Worm (Caenorhabditis elegans) whole organism, L1 larva: ENCODE results near the gene mlc-5.

ENCODE experiments used
- aha-1 ChIP-seq: fragments of 150-350 bp; optimal IDR thresholded peaks from 2 replicates; lab custom pipeline; 2014; ENCODE audit warnings: missing biosample characterization, missing genetic modification characterization
- ceh-88 ChIP-seq: fragments of 200-800 bp; sonication (Bioruptor generic); IDR thresholded peaks from 2 replicates; pipeline ENCODE4 v1.3.6; 2022; ENCODE audit warnings: missing genetic modification characterization, missing compliant biosample characterization
- lin-39 ChIP-seq: fragments of 150-350 bp; optimal IDR thresholded peaks from 2 replicates; lab custom pipeline; 2014; ENCODE audit warnings: missing biosample characterization, missing genetic modification reagents, missing genetic modification characterization
- nhr-237 ChIP-seq: fragments of 150-350 bp; optimal IDR thresholded peaks from 2 replicates; lab custom pipeline; 2014; ENCODE audit warnings: missing biosample characterization, missing genetic modification characterization
- nhr-76 ChIP-seq: sonication (generic microtip); optimal IDR thresholded peaks from 2 replicates; lab custom pipeline; 2017; ENCODE audit warnings: missing biosample characterization, missing genetic modification characterization
- snpc-4 ChIP-seq: fragments of 150-350 bp; optimal IDR thresholded peaks from 2 replicates; lab custom pipeline; 2014; ENCODE audit warnings: missing biosample characterization, missing genetic modification characterization
- swsn-7 ChIP-seq: sonication (generic microtip); optimal IDR thresholded peaks from 2 replicates; lab custom pipeline; 2016; ENCODE audit warnings: missing genetic modification characterization, missing compliant biosample characterization
- unc-86 ChIP-seq: sonication (generic microtip); optimal IDR thresholded peaks from 2 replicates; lab custom pipeline; 2016; ENCODE audit warnings: missing genetic modification characterization, missing compliant biosample characterization
- ztf-11 ChIP-seq, 2 experiments: sonication (generic microtip); optimal IDR thresholded peaks; 2 replicates each; lab custom pipeline; 2016 to 2017; ENCODE audit warnings: missing genetic modification characterization in 2 of 2, missing biosample characterization in 1 of 2, missing compliant biosample characterization in 1 of 2

DNA sequence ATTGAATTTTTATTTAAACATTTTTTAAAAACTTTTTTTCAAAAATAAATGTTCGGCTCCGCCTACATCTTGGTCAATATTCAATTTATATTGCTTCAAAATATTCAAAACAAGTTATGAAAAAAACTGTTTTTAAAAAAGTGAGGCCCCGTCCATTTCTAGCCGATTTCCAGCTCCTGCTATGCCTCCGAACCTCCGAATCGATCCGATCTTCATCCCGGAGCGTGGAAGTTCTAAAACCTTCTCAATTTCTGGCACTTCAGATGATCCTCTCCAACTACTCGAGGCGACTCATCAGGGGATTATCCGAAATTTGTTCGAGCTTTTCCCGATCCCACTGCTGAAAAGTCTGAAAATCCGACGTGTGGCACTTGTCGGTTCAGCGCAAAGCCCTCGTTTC is 8.9 kb upstream of the mlc-5 start:
- TF ChIP-seq lin-39 (tag; lab: Kevin White, UChicago) (no peak), nhr-76 (tag; lab: Kevin White, UChicago) (no peak), ceh-88 (GFP tag; lab: Robert Waterston, UW) (no peak), ztf-11 (tag; optimal IDR thresholded peaks at IDR 0.05; lab: Kevin White, UChicago) (no peak), snpc-4 (tag; lab: Kevin White, UChicago) (no peak), aha-1 (no peak), unc-86 (tag; lab: Kevin White, UChicago) (no peak), nhr-237 (no peak), swsn-7 (no peak)
